Fruit fly (Drosophila melanogaster) whole organism, embryonic: ENCODE results near the gene cv-c.
A peak's percentile ranks its signal among the peaks of the same experiment; 100 is the strongest.

Experiments used
- ATbp ChIP-seq: fragments of 200-800 bp; sonication (Bioruptor generic); optimal IDR thresholded peaks from 2 replicates; lab custom pipeline; 2017; ENCODE audit warnings: missing biosample characterization, mild to moderate bottlenecking, missing genetic modification characterization, missing genetic modification reagents
- CG10209 ChIP-seq: fragments of 200-800 bp; sonication (Bioruptor generic); optimal IDR thresholded peaks from 3 replicates; lab custom pipeline; 2017; ENCODE audit warnings: missing biosample characterization, mild to moderate bottlenecking, missing genetic modification characterization, missing genetic modification reagents
- CG10979 ChIP-seq: fragments of 200-800 bp; sonication (Bioruptor generic); optimal IDR thresholded peaks from 2 replicates; lab custom pipeline; 2018; ENCODE audit warnings: missing biosample characterization, mild to moderate bottlenecking, missing genetic modification characterization, moderate library complexity
- CG12299 ChIP-seq: fragments of 200-800 bp; sonication (Bioruptor generic); optimal IDR thresholded peaks from 2 replicates; lab custom pipeline; 2018; ENCODE audit warnings: missing biosample characterization, mild to moderate bottlenecking, missing genetic modification characterization
- CG12659 ChIP-seq: fragments of 200-800 bp; sonication (Bioruptor generic); optimal IDR thresholded peaks from 3 replicates; lab custom pipeline; 2017; ENCODE audit warnings: mild to moderate bottlenecking, missing biosample characterization, missing genetic modification reagents, missing genetic modification characterization
- CG13424 ChIP-seq: fragments of 200-800 bp; sonication (Bioruptor generic); optimal IDR thresholded peaks from 2 replicates; lab custom pipeline; 2019; ENCODE audit warnings: missing biosample characterization, mild to moderate bottlenecking, missing genetic modification characterization, moderate library complexity
- CG13624 ChIP-seq: fragments of 200-800 bp; sonication (Bioruptor generic); optimal IDR thresholded peaks from 2 replicates; lab custom pipeline; 2016; ENCODE audit warnings: missing biosample characterization, missing genetic modification characterization
- CG15269 ChIP-seq: fragments of 200-800 bp; sonication (Bioruptor generic); optimal IDR thresholded peaks from 2 replicates; lab custom pipeline; 2018; ENCODE audit warnings: missing biosample characterization, mild to moderate bottlenecking, missing genetic modification characterization, moderate library complexity
- CG16779 ChIP-seq: fragments of 200-800 bp; sonication (Bioruptor generic); IDR thresholded peaks from 2 replicates; pipeline ENCODE4 v1.3.6; 2022; ENCODE audit warnings: missing biosample characterization, missing genetic modification characterization
- CG17912 ChIP-seq: fragments of 200-800 bp; sonication (Bioruptor generic); optimal IDR thresholded peaks from 2 replicates; lab custom pipeline; 2018; ENCODE audit warnings: missing biosample characterization, mild to moderate bottlenecking, missing genetic modification characterization
- CG18262 ChIP-seq: fragments of 200-800 bp; optimal IDR thresholded peaks from 3 replicates; lab custom pipeline; 2019; ENCODE audit warnings: missing biosample characterization, mild to moderate bottlenecking, missing genetic modification characterization, moderate library complexity
- CG1832 ChIP-seq: fragments of 200-800 bp; sonication (Bioruptor generic); optimal IDR thresholded peaks from 2 replicates; lab custom pipeline; 2017; ENCODE audit warnings: missing biosample characterization, mild to moderate bottlenecking, missing genetic modification characterization, inconsistent platforms
- CG2120 ChIP-seq: fragments of 200-800 bp; sonication (Bioruptor generic); optimal IDR thresholded peaks from 3 replicates; lab custom pipeline; 2016; ENCODE audit warnings: missing biosample characterization, missing genetic modification characterization
- CG2129 ChIP-seq: fragments of 200-800 bp; sonication (Bioruptor generic); IDR thresholded peaks from 2 replicates; pipeline ENCODE4 v1.3.6; 2022; ENCODE audit warnings: missing biosample characterization, missing genetic modification characterization; ENCODE audit not compliant: partially characterized antibody
- CG2202 ChIP-seq: fragments of 200-800 bp; sonication (Bioruptor generic); optimal IDR thresholded peaks from 2 replicates; lab custom pipeline; 2018; ENCODE audit warnings: missing biosample characterization, mild to moderate bottlenecking, missing genetic modification characterization
- CG2889 ChIP-seq: fragments of 200-800 bp; sonication (Bioruptor generic); IDR thresholded peaks from 3 replicates; pipeline ENCODE4 v1.3.6; 2022; ENCODE audit warnings: missing biosample characterization, missing genetic modification characterization
- CG31441 ChIP-seq: fragments of 200-800 bp; sonication (Bioruptor generic); IDR thresholded peaks from 2 replicates; pipeline ENCODE4 v1.3.6; 2022; ENCODE audit warnings: missing biosample characterization, missing genetic modification characterization
- CG33557 ChIP-seq: fragments of 200-800 bp; sonication (Bioruptor generic); optimal IDR thresholded peaks from 2 replicates; lab custom pipeline; 2019; ENCODE audit warnings: missing biosample characterization, mild to moderate bottlenecking, missing genetic modification characterization, moderate library complexity
- CG3995 ChIP-seq: fragments of 200-800 bp; sonication (Bioruptor generic); optimal IDR thresholded peaks from 3 replicates; lab custom pipeline; 2016; ENCODE audit warnings: missing biosample characterization, missing genetic modification characterization
- CG7372 ChIP-seq: fragments of 200-800 bp; sonication (Bioruptor generic); IDR thresholded peaks from 2 replicates; pipeline ENCODE4 v1.3.6; 2022; ENCODE audit warnings: missing biosample characterization, missing genetic modification characterization
- CG9215 ChIP-seq: fragments of 200-800 bp; sonication (Bioruptor generic); IDR thresholded peaks from 2 replicates; pipeline ENCODE4 v1.3.6; 2022; ENCODE audit warnings: missing biosample characterization, missing genetic modification characterization
- CG9876 ChIP-seq: fragments of 200-800 bp; sonication (Bioruptor generic); optimal IDR thresholded peaks from 2 replicates; lab custom pipeline; 2016; ENCODE audit warnings: missing biosample characterization, missing genetic modification characterization
- CkIIα-i1 ChIP-seq: fragments of 200-800 bp; sonication (Bioruptor generic); IDR thresholded peaks from 2 replicates; pipeline ENCODE4 v1.3.6; 2022; ENCODE audit warnings: missing biosample characterization, missing genetic modification characterization
- Dbx ChIP-seq: fragments of 200-800 bp; sonication (Bioruptor generic); IDR thresholded peaks from 3 replicates; pipeline ENCODE4 v1.3.6; 2022; ENCODE audit warnings: missing biosample characterization, missing genetic modification characterization
- Dref ChIP-seq: fragments of 200-800 bp; sonication (Bioruptor generic); IDR thresholded peaks from 2 replicates; pipeline ENCODE4 v1.3.6; 2022; ENCODE audit warnings: missing biosample characterization, missing genetic modification characterization
- Hr51 ChIP-seq, 2 experiments: fragments of 200-800 bp; sonication (Bioruptor generic); optimal IDR thresholded peaks; 2 replicates in 1 of 2; 3 replicates in 1 of 2; lab custom pipeline; 2016 to 2018; ENCODE audit warnings: missing biosample characterization in 2 of 2, missing genetic modification characterization in 2 of 2, mild to moderate bottlenecking in 1 of 2, moderate library complexity in 1 of 2
- Max ChIP-seq: fragments of 200-800 bp; sonication (Bioruptor generic); optimal IDR thresholded peaks from 2 replicates; lab custom pipeline; 2016; ENCODE audit warnings: missing biosample characterization, mild to moderate bottlenecking, missing genetic modification characterization
- Mrtf ChIP-seq: fragments of 200-800 bp; sonication (Bioruptor generic); IDR thresholded peaks from 3 replicates; pipeline ENCODE4 v1.3.6; 2022; ENCODE audit warnings: missing biosample characterization, missing genetic modification characterization
- Scr ChIP-seq: fragments of 200-800 bp; sonication (Bioruptor generic); IDR thresholded peaks from 2 replicates; pipeline ENCODE4 v1.3.6; 2022; ENCODE audit warnings: missing biosample characterization, missing genetic modification characterization; ENCODE audit not compliant: partially characterized antibody
- Usf ChIP-seq: fragments of 200-800 bp; sonication (Bioruptor generic); optimal IDR thresholded peaks from 2 replicates; lab custom pipeline; 2017; ENCODE audit warnings: missing genotype, missing biosample characterization, missing genetic modification characterization
- Xrp1 ChIP-seq: fragments of 200-800 bp; sonication (Bioruptor generic); IDR thresholded peaks from 2 replicates; pipeline ENCODE4 v1.3.6; 2022; ENCODE audit warnings: missing biosample characterization, missing genetic modification characterization
- bowl ChIP-seq: fragments of 200-800 bp; sonication (Bioruptor generic); IDR thresholded peaks from 2 replicates; pipeline ENCODE4 v1.3.6; 2022; ENCODE audit warnings: missing biosample characterization, missing genetic modification characterization
- chn ChIP-seq: fragments of 200-800 bp; sonication (Bioruptor generic); optimal IDR thresholded peaks from 2 replicates; lab custom pipeline; 2016; ENCODE audit warnings: missing biosample characterization, missing genetic modification characterization
- corto ChIP-seq: fragments of 200-800 bp; sonication (Bioruptor generic); optimal IDR thresholded peaks from 2 replicates; lab custom pipeline; 2016; ENCODE audit warnings: missing biosample characterization, mild to moderate bottlenecking, missing genetic modification characterization, moderate library complexity
- exex ChIP-seq: fragments of 200-800 bp; sonication (Bioruptor generic); optimal IDR thresholded peaks from 4 replicates; lab custom pipeline; 2018; ENCODE audit warnings: missing biosample characterization, mild to moderate bottlenecking, missing genetic modification characterization, moderate library complexity
- fru ChIP-seq: fragments of >200 bp; optimal IDR thresholded peaks from 2 replicates; lab custom pipeline; 2017
- gfzf ChIP-seq: fragments of 200-800 bp; sonication (Bioruptor generic); optimal IDR thresholded peaks from 2 replicates; lab custom pipeline; 2016; ENCODE audit warnings: missing biosample characterization, mild to moderate bottlenecking, missing genetic modification characterization, moderate library complexity
- hbn ChIP-seq: fragments of 200-800 bp; sonication (Bioruptor generic); IDR thresholded peaks from 2 replicates; pipeline ENCODE4 v1.3.6; 2022; ENCODE audit warnings: missing biosample characterization, missing genetic modification characterization; ENCODE audit not compliant: partially characterized antibody
- jing ChIP-seq: fragments of 200-800 bp; sonication (Bioruptor generic); optimal IDR thresholded peaks from 2 replicates; lab custom pipeline; 2018; ENCODE audit warnings: missing biosample characterization, mild to moderate bottlenecking, missing genetic modification characterization
- knrl ChIP-seq: fragments of 200-800 bp; sonication (Bioruptor generic); IDR thresholded peaks from 3 replicates; pipeline ENCODE4 v1.3.6; 2022; ENCODE audit warnings: missing biosample characterization, missing genetic modification characterization; ENCODE audit not compliant: partially characterized antibody
- org-1 ChIP-seq: fragments of 200-800 bp; sonication (Bioruptor generic); optimal IDR thresholded peaks from 2 replicates; lab custom pipeline; 2017; ENCODE audit warnings: missing biosample characterization, missing genetic modification characterization
- pnt ChIP-seq: fragments of 200-800 bp; sonication (Bioruptor generic); optimal IDR thresholded peaks from 3 replicates; lab custom pipeline; 2016; ENCODE audit warnings: missing biosample characterization, missing genetic modification characterization
- repo ChIP-seq: fragments of 200-800 bp; sonication (Bioruptor generic); optimal IDR thresholded peaks from 2 replicates; lab custom pipeline; 2016; ENCODE audit warnings: missing biosample characterization, missing genetic modification characterization
- ro ChIP-seq: fragments of 200-800 bp; sonication (Bioruptor generic); IDR thresholded peaks from 2 replicates; pipeline ENCODE4 v1.3.6; 2022; ENCODE audit warnings: missing biosample characterization, missing genetic modification characterization
- row ChIP-seq: fragments of 200-800 bp; sonication (Bioruptor generic); IDR thresholded peaks from 3 replicates; pipeline ENCODE4 v1.3.6; 2022; ENCODE audit warnings: missing biosample characterization, missing genetic modification characterization
- salm ChIP-seq: fragments of 200-800 bp; sonication (Bioruptor generic); optimal IDR thresholded peaks from 2 replicates; lab custom pipeline; 2018; ENCODE audit warnings: missing biosample characterization, mild to moderate bottlenecking, missing genetic modification characterization
- sima ChIP-seq: fragments of 200-800 bp; sonication (Bioruptor generic); optimal IDR thresholded peaks from 2 replicates; lab custom pipeline; 2016; ENCODE audit warnings: missing biosample characterization, missing genetic modification characterization
- slp2 ChIP-seq: fragments of 200-800 bp; sonication (Bioruptor generic); optimal IDR thresholded peaks from 2 replicates; lab custom pipeline; 2016; ENCODE audit warnings: missing biosample characterization, missing genetic modification characterization
- trem ChIP-seq: fragments of 200-800 bp; optimal IDR thresholded peaks from 3 replicates; lab custom pipeline; 2019; ENCODE audit warnings: missing biosample characterization, mild to moderate bottlenecking, missing genetic modification characterization, moderate library complexity
- vvl ChIP-seq: fragments of 200-800 bp; sonication (Bioruptor generic); IDR thresholded peaks from 2 replicates; pipeline ENCODE4 v1.3.6; 2022; ENCODE audit warnings: missing biosample characterization, missing genetic modification characterization

Gene cv-c

dm6 chr3R:14369481-14370198 is 111.9 kb downstream of the cv-c start (continued):
- TF ChIP-seq ATbp (no peak), vvl (GFP tag; lab: Robert Waterston, UW) (no peak), exex (tag; lab: Kevin White, UChicago) (no peak), CG16779 (GFP tag; lab: Robert Waterston, UW) (no peak), CG12299 (no peak), repo (GFP tag; lab: Kevin White, UChicago) (no peak), CG12659 (GFP tag; lab: Kevin White, UChicago) (no peak), salm (tag; lab: Kevin White, UChicago) (no peak), CG2889 (no peak), CG9876 (GFP tag; lab: Kevin White, UChicago) (no peak), CG10979 (no peak), Dref (GFP tag; lab: Robert Waterston, UW) (no peak), CG18262 (tag; lab: Kevin White, UChicago) (no peak), fru (lab: Kevin White, UChicago) (no peak), Scr (GFP tag; lab: Robert Waterston, UW) (0 out of 2 replicates have a peak, but pooled peaks have one; percentile 21), knrl (GFP tag; lab: Robert Waterston, UW) (no peak), corto (GFP tag; lab: Kevin White, UChicago) (no peak), trem (no peak), jing (GFP tag; lab: Kevin White, UChicago) (no peak), gfzf (GFP tag; lab: Kevin White, UChicago) (no peak), hbn (no peak), CG2120 (GFP tag; lab: Kevin White, UChicago) (peak; percentile 19), chn (GFP tag; lab: Kevin White, UChicago) (no peak), CG13424 (tag; lab: Kevin White, UChicago) (no peak), CG33557 (no peak), Mrtf (no peak), CG7372 (GFP tag; lab: Robert Waterston, UW) (no peak), CG1832 (GFP tag; lab: Kevin White, UChicago) (no peak), CG15269 (tag; lab: Kevin White, UChicago) (no peak), CG31441 (GFP tag; lab: Robert Waterston, UW) (no peak), CG17912 (GFP tag; lab: Kevin White, UChicago) (no peak), bowl (GFP tag; lab: Robert Waterston, UW) (no peak), slp2 (GFP tag; lab: Kevin White, UChicago) (no peak), CG2202 (tag; lab: Kevin White, UChicago) (no peak), sima (GFP tag; lab: Kevin White, UChicago) (no peak), pnt (GFP tag; lab: Kevin White, UChicago) (no peak), Xrp1 (GFP tag; lab: Robert Waterston, UW) (no peak), ro (GFP tag; lab: Robert Waterston, UW) (no peak), CG10209 (GFP tag; lab: Kevin White, UChicago) (no peak), CG13624 (GFP tag; lab: Kevin White, UChicago) (peak; percentile 24), CG3995 (no peak), Dbx (GFP tag; lab: Robert Waterston, UW) (peak; percentile 59; the same call in 2 of the 3 replicates), Usf (no peak), CkIIα-i1 (GFP tag; lab: Robert Waterston, UW) (no peak), CG9215 (GFP tag; lab: Robert Waterston, UW) (no peak), CG2129 (GFP tag; lab: Robert Waterston, UW) (no peak), Max (GFP tag; lab: Kevin White, UChicago) (no peak), Hr51 (GFP tag; optimal IDR thresholded peaks at IDR 0.05; lab: Kevin White, UChicago) (no peak), row (GFP tag; lab: Robert Waterston, UW) (peak; percentile 15; the same call in 1 of the 3 replicates), org-1 (GFP tag; lab: Kevin White, UChicago) (no peak)
